Worm (Caenorhabditis elegans) whole organism, L2 larva: ENCODE results near the gene ufbp-1.

ENCODE experiments used
- F13H6.1 ChIP-seq: sonication (generic microtip); optimal IDR thresholded peaks from 2 replicates; lab custom pipeline; 2016; ENCODE audit warnings: missing genetic modification characterization, missing compliant biosample characterization
- R02D3.7 ChIP-seq: fragments of 150-350 bp; optimal IDR thresholded peaks from 2 replicates; lab custom pipeline; 2014; ENCODE audit warnings: missing biosample characterization, missing genetic modification characterization
- Y55F3AM.14 ChIP-seq: fragments of 200-800 bp; sonication (Bioruptor generic); optimal IDR thresholded peaks from 2 replicates; lab custom pipeline; 2018; ENCODE audit warnings: mild to moderate bottlenecking, missing genetic modification characterization, missing compliant biosample characterization
- alr-1 ChIP-seq: fragments of 150-350 bp; optimal IDR thresholded peaks from 2 replicates; lab custom pipeline; 2014; ENCODE audit warnings: missing biosample characterization, missing genetic modification characterization
- ama-1 ChIP-seq: fragments of 150-350 bp; optimal IDR thresholded peaks from 2 replicates; lab custom pipeline; 2018; ENCODE audit warnings: inconsistent platforms
- ceh-16 ChIP-seq: fragments of 150-350 bp; optimal IDR thresholded peaks from 2 replicates; lab custom pipeline; 2014; ENCODE audit warnings: missing biosample characterization, missing genetic modification characterization
- ceh-82 ChIP-seq: fragments of 150-350 bp; optimal IDR thresholded peaks from 2 replicates; lab custom pipeline; 2014; ENCODE audit warnings: missing biosample characterization, missing genetic modification characterization
- crh-2 ChIP-seq: sonication (generic microtip); optimal IDR thresholded peaks from 2 replicates; lab custom pipeline; 2017; ENCODE audit warnings: missing biosample characterization, missing genetic modification characterization
- egl-27 ChIP-seq: sonication (generic microtip); optimal IDR thresholded peaks from 3 replicates; lab custom pipeline; 2017; ENCODE audit warnings: missing biosample characterization, missing genetic modification reagents, missing genetic modification characterization
- elt-3 ChIP-seq: sonication (generic microtip); optimal IDR thresholded peaks from 2 replicates; lab custom pipeline; 2017; ENCODE audit warnings: missing biosample characterization, missing genetic modification characterization
- fos-1 ChIP-seq: fragments of 150-350 bp; optimal IDR thresholded peaks from 2 replicates; lab custom pipeline; 2014; ENCODE audit warnings: missing biosample characterization, missing genetic modification characterization
- gmeb-1 ChIP-seq: fragments of 150-350 bp; optimal IDR thresholded peaks from 2 replicates; lab custom pipeline; 2014; ENCODE audit warnings: missing biosample characterization, missing genetic modification characterization
- lin-11 ChIP-seq: fragments of 150-350 bp; sonication (generic microtip); optimal IDR thresholded peaks from 2 replicates; lab custom pipeline; 2014; ENCODE audit warnings: missing biosample characterization, missing genetic modification characterization, inconsistent platforms, mixed read lengths
- lin-13 ChIP-seq: fragments of 150-350 bp; optimal IDR thresholded peaks from 2 replicates; lab custom pipeline; 2014; ENCODE audit warnings: missing biosample characterization, missing genetic modification reagents, missing genetic modification characterization
- lin-39 ChIP-seq: fragments of 150-350 bp; optimal IDR thresholded peaks from 2 replicates; lab custom pipeline; 2014; ENCODE audit warnings: missing biosample characterization, missing genetic modification reagents, missing genetic modification characterization
- lsy-2 ChIP-seq, 2 experiments: fragments of 150-350 bp in 1 of 2; sonication (generic microtip) in 1 of 2; optimal IDR thresholded peaks; 2 replicates each; lab custom pipeline; 2014 to 2017; ENCODE audit warnings: missing biosample characterization in 2 of 2, missing genetic modification characterization in 2 of 2
- mab-5 ChIP-seq: fragments of 150-350 bp; optimal IDR thresholded peaks from 2 replicates; lab custom pipeline; 2014; ENCODE audit warnings: missing biosample characterization, missing genetic modification characterization
- mbf-1 ChIP-seq: sonication (generic microtip); optimal IDR thresholded peaks from 2 replicates; lab custom pipeline; 2017; ENCODE audit warnings: missing biosample characterization, missing genetic modification characterization
- mdl-1 ChIP-seq, 2 experiments: fragments of 150-350 bp in 1 of 2; sonication (generic microtip) in 1 of 2; optimal IDR thresholded peaks; 2 replicates each; lab custom pipeline; 2017; ENCODE audit warnings: missing biosample characterization in 2 of 2, missing genetic modification characterization in 2 of 2
- nhr-10 ChIP-seq: sonication (generic microtip); optimal IDR thresholded peaks from 2 replicates; lab custom pipeline; 2017; ENCODE audit warnings: missing biosample characterization, missing genetic modification characterization
- nhr-11 ChIP-seq: fragments of 150-350 bp; optimal IDR thresholded peaks from 2 replicates; lab custom pipeline; 2014; ENCODE audit warnings: missing biosample characterization, missing genetic modification characterization
- nhr-12 ChIP-seq: fragments of 150-350 bp; optimal IDR thresholded peaks from 2 replicates; lab custom pipeline; 2014; ENCODE audit warnings: missing biosample characterization, missing genetic modification characterization
- nhr-129 ChIP-seq: fragments of 150-350 bp; optimal IDR thresholded peaks from 2 replicates; lab custom pipeline; 2014; ENCODE audit warnings: missing biosample characterization, missing genetic modification characterization
- nhr-21 ChIP-seq: fragments of 150-350 bp; optimal IDR thresholded peaks from 2 replicates; lab custom pipeline; 2014; ENCODE audit warnings: missing biosample characterization, missing genetic modification characterization
- nhr-23 ChIP-seq: fragments of 150-350 bp; optimal IDR thresholded peaks from 2 replicates; lab custom pipeline; 2014; ENCODE audit warnings: missing biosample characterization, missing genetic modification reagents, missing genetic modification characterization
- nhr-237 ChIP-seq: fragments of 150-350 bp; optimal IDR thresholded peaks from 2 replicates; lab custom pipeline; 2014; ENCODE audit warnings: missing biosample characterization, missing genetic modification characterization
- nhr-25 ChIP-seq: fragments of 150-350 bp; sonication (generic microtip); optimal IDR thresholded peaks from 3 replicates; lab custom pipeline; 2014; ENCODE audit warnings: missing biosample characterization, missing genetic modification characterization
- sem-4 ChIP-seq: fragments of 150-350 bp; optimal IDR thresholded peaks from 2 replicates; lab custom pipeline; 2014; ENCODE audit warnings: missing biosample characterization, missing genetic modification reagents, missing genetic modification characterization
- skn-1 ChIP-seq: sonication (generic microtip); optimal IDR thresholded peaks from 2 replicates; lab custom pipeline; 2017; ENCODE audit warnings: missing biosample characterization, missing genetic modification characterization
- sma-3 ChIP-seq: sonication (generic microtip); optimal IDR thresholded peaks from 2 replicates; lab custom pipeline; 2016; ENCODE audit warnings: missing genetic modification reagents, missing genetic modification characterization, missing compliant biosample characterization
- sma-9 ChIP-seq, 2 experiments: fragments of 150-350 bp in 1 of 2; sonication (generic microtip) in 1 of 2; optimal IDR thresholded peaks; 2 replicates each; lab custom pipeline; 2014 to 2016; ENCODE audit warnings: missing genetic modification characterization in 2 of 2, mild to moderate bottlenecking in 1 of 2, missing biosample characterization in 1 of 2, missing compliant biosample characterization in 1 of 2, missing genetic modification reagents in 1 of 2, moderate library complexity in 1 of 2
- snpc-4 ChIP-seq: fragments of 150-350 bp; optimal IDR thresholded peaks from 2 replicates; lab custom pipeline; 2014; ENCODE audit warnings: missing biosample characterization, missing genetic modification characterization
- unc-39 ChIP-seq: fragments of 150-350 bp; optimal IDR thresholded peaks from 2 replicates; lab custom pipeline; 2014; ENCODE audit warnings: missing biosample characterization, missing genetic modification characterization
- unc-55 ChIP-seq: fragments of 150-350 bp; sonication (generic microtip); optimal IDR thresholded peaks from 3 replicates; lab custom pipeline; 2014; ENCODE audit warnings: missing biosample characterization, missing genetic modification reagents, missing genetic modification characterization
- unc-62 ChIP-seq: fragments of 150-350 bp; optimal IDR thresholded peaks from 2 replicates; lab custom pipeline; 2014; ENCODE audit warnings: missing biosample characterization, missing genetic modification reagents, missing genetic modification characterization
- ztf-1 ChIP-seq: fragments of 200-800 bp; sonication (Bioruptor generic); conservative IDR thresholded peaks from 2 replicates; pipeline ENCODE4 v1.3.6; 2022; ENCODE audit warnings: missing genetic modification characterization, missing compliant biosample characterization
- ztf-4 ChIP-seq: fragments of 150-350 bp; optimal IDR thresholded peaks from 2 replicates; lab custom pipeline; 2014; ENCODE audit warnings: missing biosample characterization, missing genetic modification characterization

Gene ufbp-1

DNA sequence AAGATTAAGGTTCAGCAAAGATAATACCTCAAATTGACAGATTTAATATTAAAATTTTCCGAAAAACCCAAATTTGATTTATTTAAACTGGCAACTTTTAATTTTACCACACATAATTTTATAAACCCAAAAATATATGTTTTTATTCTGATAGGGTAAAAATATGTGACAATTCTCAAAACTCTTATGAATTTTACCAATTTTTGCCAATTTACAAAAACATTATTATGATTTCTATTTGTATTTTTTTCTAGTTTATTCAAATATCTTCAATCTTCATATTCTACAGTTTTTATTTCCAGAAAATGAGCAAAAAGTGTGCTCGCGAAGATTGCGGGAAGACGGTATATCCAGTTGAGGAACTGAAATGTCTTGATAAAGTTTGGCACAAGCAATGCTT, 40.4 kb upstream of the ufbp-1 start, which contains the start of gene F42H10.3:
Gene F42H10.3 (plus strand): TSS at position 301 of the 400 bp plus-strand sequence.
- TF ChIP-seq sem-4 (tag; lab: Kevin White, UChicago) (no peak), fos-1 (tag; lab: Kevin White, UChicago) (no peak), mbf-1 (no peak), nhr-10 (tag; lab: Kevin White, UChicago) (no peak), sma-9 (GFP tag; optimal IDR thresholded peaks at IDR 0.05; lab: Kevin White, UChicago) (no peak), sma-9 (tag; optimal IDR thresholded peaks at IDR 0.05; lab: Kevin White, UChicago) (no peak), sma-3 (GFP tag; lab: Kevin White, UChicago) (no peak), nhr-12 (tag; lab: Kevin White, UChicago) (no peak), ceh-16 (tag; lab: Kevin White, UChicago) (no peak), unc-39 (tag; lab: Kevin White, UChicago) (no peak), nhr-23 (no peak), lin-13 (GFP tag; lab: Kevin White, UChicago) (no peak), F13H6.1 (tag; lab: Kevin White, UChicago) (no peak), lin-39 (no peak), lsy-2 (tag; optimal IDR thresholded peaks at IDR 0.05; lab: Kevin White, UChicago) (no peak), lin-11 (tag; lab: Kevin White, UChicago) (no peak), skn-1 (no peak), unc-62 (GFP tag; lab: Kevin White, UChicago) (no peak), nhr-25 (tag; lab: Kevin White, UChicago) (no peak)

DNA sequence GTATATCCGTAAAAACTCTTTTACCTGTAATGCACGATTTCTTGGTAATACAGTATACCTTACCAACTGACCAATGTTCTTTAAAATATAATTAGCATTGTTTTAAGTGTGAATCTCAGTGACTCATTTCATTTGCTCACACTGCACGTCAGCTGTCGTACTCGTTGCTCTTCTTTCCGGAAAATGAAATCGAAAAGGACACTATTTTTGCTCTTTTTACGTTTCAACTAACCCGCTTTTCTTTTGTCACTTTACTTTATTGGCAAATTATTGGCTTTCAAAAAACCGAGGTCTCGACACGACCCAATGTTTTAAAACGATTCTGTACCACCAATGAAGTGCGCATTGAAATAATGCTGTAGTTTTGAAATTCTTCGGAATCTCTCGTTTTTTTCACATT, 36.9 kb upstream of the ufbp-1 start, which contains the start of gene F42H10.6:
Gene F42H10.6 (minus strand): TSS at position 101 of the 400 bp plus-strand sequence.
- TF ChIP-seq nhr-21 (tag; lab: Kevin White, UChicago) (no peak), crh-2 (tag; lab: Kevin White, UChicago) (no peak), mab-5 (tag; lab: Kevin White, UChicago) (no peak), ztf-4 (no peak), nhr-12 (tag; lab: Kevin White, UChicago) (no peak), ama-1 (lab: Kevin White, UChicago) (no peak), lsy-2 (tag; optimal IDR thresholded peaks at IDR 0.05; lab: Kevin White, UChicago) (no peak), unc-39 (tag; lab: Kevin White, UChicago) (no peak), snpc-4 (tag; lab: Kevin White, UChicago) (no peak), F13H6.1 (tag; lab: Kevin White, UChicago) (no peak), mdl-1 (tag; optimal IDR thresholded peaks at IDR 0.05; lab: Kevin White, UChicago) (no peak), unc-55 (GFP tag; lab: Kevin White, UChicago) (no peak), alr-1 (tag; lab: Kevin White, UChicago) (no peak), ceh-82 (tag; lab: Kevin White, UChicago) (no peak), R02D3.7 (tag; lab: Kevin White, UChicago) (no peak), nhr-237 (tag; lab: Kevin White, UChicago) (no peak), nhr-11 (tag; lab: Kevin White, UChicago) (no peak), Y55F3AM.14 (GFP tag; lab: Kevin White, UChicago) (no peak)

DNA sequence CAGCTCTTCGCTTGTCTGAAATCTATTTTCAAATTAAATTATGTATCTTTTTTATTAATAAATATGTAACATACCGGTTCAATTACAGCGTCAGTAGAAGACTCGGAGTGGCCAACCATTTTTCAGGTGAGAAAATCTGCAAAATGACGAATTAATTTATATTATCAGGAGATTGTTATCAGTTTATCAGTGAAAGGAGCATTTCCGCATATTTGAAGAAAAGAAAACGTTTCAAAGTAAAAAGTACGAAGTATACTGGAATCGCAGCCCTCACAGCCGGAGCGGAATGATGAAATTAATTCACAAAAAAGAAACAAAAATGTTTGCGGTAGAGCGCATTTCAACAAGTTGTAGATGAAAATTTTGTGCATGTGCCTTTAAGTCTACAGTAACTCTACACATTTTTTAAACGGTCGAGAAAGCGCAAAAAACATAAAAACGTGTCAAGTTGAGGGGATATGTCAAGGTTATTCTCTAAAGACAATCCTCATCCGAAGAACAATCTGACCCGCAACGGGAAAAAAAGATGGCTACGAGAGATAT, 36.0 kb upstream of the ufbp-1 start:
- TF ChIP-seq F13H6.1 (tag; lab: Kevin White, UChicago) = no peak
- TF ChIP-seq egl-27 (tag; lab: Kevin White, UChicago) = no peak
- TF ChIP-seq alr-1 (tag; lab: Kevin White, UChicago) = no peak
- TF ChIP-seq nhr-10 (tag; lab: Kevin White, UChicago) = no peak
- TF ChIP-seq nhr-23 = no peak
- no peak for TF ChIP-seq snpc-4 (tag; lab: Kevin White, UChicago)
- peak; percentile 63 for TF ChIP-seq fos-1 (tag; lab: Kevin White, UChicago)
- TF ChIP-seq crh-2 (tag; lab: Kevin White, UChicago) = no peak
- TF ChIP-seq gmeb-1 (tag; lab: Kevin White, UChicago) = no peak
- peak; percentile 9 for TF ChIP-seq sma-9 (GFP tag; optimal IDR thresholded peaks at IDR 0.05; lab: Kevin White, UChicago)
- TF ChIP-seq sma-9 (tag; optimal IDR thresholded peaks at IDR 0.05; lab: Kevin White, UChicago) = no peak
- TF ChIP-seq elt-3 (tag; lab: Kevin White, UChicago) = no peak

DNA sequence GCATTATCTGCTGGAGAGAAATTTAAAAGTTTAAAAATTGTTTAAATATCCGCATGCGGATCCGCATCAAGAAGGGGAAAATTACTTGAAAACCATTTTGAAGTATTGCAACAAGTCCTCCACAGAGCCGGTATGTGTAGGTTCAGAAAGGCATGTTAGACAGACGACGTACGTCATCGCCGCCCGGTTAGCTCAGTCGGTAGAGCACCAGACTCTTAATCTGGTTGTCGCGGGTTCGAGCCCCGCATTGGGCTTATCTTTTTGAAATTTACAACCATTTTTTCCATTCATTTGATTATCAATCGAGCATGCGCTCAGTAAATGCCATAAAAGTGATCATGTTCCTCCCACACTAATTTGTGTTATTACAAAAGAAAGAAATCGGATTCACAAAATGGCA, 29.9 kb upstream of the ufbp-1 start:
- no peak for TF ChIP-seq gmeb-1 (tag; lab: Kevin White, UChicago)
- no peak for TF ChIP-seq ztf-1 (GFP tag; lab: Robert Waterston, UW)
- TF ChIP-seq lin-13 (GFP tag; lab: Kevin White, UChicago) = no peak
- no peak for TF ChIP-seq sma-9 (GFP tag; optimal IDR thresholded peaks at IDR 0.05; lab: Kevin White, UChicago)
- no peak for TF ChIP-seq sma-9 (tag; optimal IDR thresholded peaks at IDR 0.05; lab: Kevin White, UChicago)
- TF ChIP-seq elt-3 (tag; lab: Kevin White, UChicago) = no peak
- no peak for TF ChIP-seq fos-1 (tag; lab: Kevin White, UChicago)
- TF ChIP-seq F13H6.1 (tag; lab: Kevin White, UChicago) = no peak
- TF ChIP-seq nhr-12 (tag; lab: Kevin White, UChicago) = no peak
- TF ChIP-seq nhr-129 (tag; lab: Kevin White, UChicago) = no peak
- no peak for TF ChIP-seq nhr-11 (tag; lab: Kevin White, UChicago)
- no peak for TF ChIP-seq nhr-21 (tag; lab: Kevin White, UChicago)
